Fruit fly (Drosophila melanogaster) whole organism, embryonic: Measurements from ENCODE around the gene ClpX.

Experiments used
- Atf3 ChIP-seq: fragments of 200-800 bp; sonication (Bioruptor generic); optimal IDR thresholded peaks from 3 replicates; lab custom pipeline; 2016; ENCODE audit warnings: missing biosample characterization, missing genetic modification characterization
- B-H1 ChIP-seq: fragments of 200-800 bp; sonication (Bioruptor generic); IDR thresholded peaks from 3 replicates; pipeline ENCODE4 v1.3.6; 2022; ENCODE audit warnings: missing biosample characterization, missing genetic modification characterization
- CG10147 ChIP-seq: fragments of 200-800 bp; sonication (Bioruptor generic); optimal IDR thresholded peaks from 2 replicates; lab custom pipeline; 2019; ENCODE audit warnings: missing biosample characterization, mild to moderate bottlenecking, missing genetic modification characterization, moderate library complexity
- CG10209 ChIP-seq: fragments of 200-800 bp; sonication (Bioruptor generic); optimal IDR thresholded peaks from 3 replicates; lab custom pipeline; 2017; ENCODE audit warnings: missing biosample characterization, mild to moderate bottlenecking, missing genetic modification characterization, missing genetic modification reagents
- CG10979 ChIP-seq: fragments of 200-800 bp; sonication (Bioruptor generic); optimal IDR thresholded peaks from 2 replicates; lab custom pipeline; 2018; ENCODE audit warnings: missing biosample characterization, mild to moderate bottlenecking, missing genetic modification characterization, moderate library complexity
- CG11085 ChIP-seq: fragments of 200-800 bp; sonication (Bioruptor generic); IDR thresholded peaks from 2 replicates; pipeline ENCODE4 v1.3.6; 2022; ENCODE audit warnings: missing biosample characterization, missing genetic modification characterization
- CG12219 ChIP-seq: fragments of 200-800 bp; sonication (Bioruptor generic); optimal IDR thresholded peaks from 3 replicates; lab custom pipeline; 2018; ENCODE audit warnings: missing biosample characterization, mild to moderate bottlenecking, missing genetic modification characterization
- CG15269 ChIP-seq: fragments of 200-800 bp; sonication (Bioruptor generic); optimal IDR thresholded peaks from 2 replicates; lab custom pipeline; 2018; ENCODE audit warnings: missing biosample characterization, mild to moderate bottlenecking, missing genetic modification characterization, moderate library complexity
- CG17186 ChIP-seq: fragments of 200-800 bp; sonication (Bioruptor generic); optimal IDR thresholded peaks from 3 replicates; lab custom pipeline; 2017; ENCODE audit warnings: missing biosample characterization, missing genetic modification reagents, missing genetic modification characterization
- CG17385 ChIP-seq: fragments of 200-800 bp; sonication (Bioruptor generic); optimal IDR thresholded peaks from 3 replicates; lab custom pipeline; 2018; ENCODE audit warnings: missing biosample characterization, mild to moderate bottlenecking, missing genetic modification characterization
- CG18764 ChIP-seq: fragments of 200-800 bp; sonication (Bioruptor generic); optimal IDR thresholded peaks from 3 replicates; lab custom pipeline; 2016; ENCODE audit warnings: missing biosample characterization, missing genetic modification characterization
- CG32532 ChIP-seq: fragments of 200-800 bp; sonication (Bioruptor generic); IDR thresholded peaks from 2 replicates; pipeline ENCODE4 v1.3.6; 2022; ENCODE audit warnings: missing biosample characterization, missing genetic modification characterization
- CG3281 ChIP-seq: fragments of 200-800 bp; sonication (Bioruptor generic); optimal IDR thresholded peaks from 3 replicates; lab custom pipeline; 2017; ENCODE audit warnings: missing biosample characterization, mild to moderate bottlenecking, missing genetic modification characterization
- CG6254 ChIP-seq: fragments of 200-800 bp; sonication (Bioruptor generic); optimal IDR thresholded peaks from 3 replicates; lab custom pipeline; 2017; ENCODE audit warnings: mild to moderate bottlenecking, missing biosample characterization, missing genetic modification reagents, missing genetic modification characterization
- CG6683 ChIP-seq: fragments of 200-800 bp; sonication (Bioruptor generic); optimal IDR thresholded peaks from 2 replicates; lab custom pipeline; 2017; ENCODE audit warnings: missing biosample characterization, mild to moderate bottlenecking, missing genetic modification characterization, missing genetic modification reagents
- CG6791 ChIP-seq: fragments of 200-800 bp; sonication (Bioruptor generic); IDR thresholded peaks from 3 replicates; pipeline ENCODE4 v1.3.6; 2022; ENCODE audit warnings: missing biosample characterization, missing genetic modification characterization; ENCODE audit not compliant: partially characterized antibody
- CG7839 ChIP-seq: fragments of 200-800 bp; sonication (Bioruptor generic); optimal IDR thresholded peaks from 3 replicates; lab custom pipeline; 2018; ENCODE audit warnings: missing biosample characterization, mild to moderate bottlenecking, missing genetic modification characterization, moderate library complexity
- Hmr ChIP-seq: fragments of 200-800 bp; sonication (Bioruptor generic); optimal IDR thresholded peaks from 3 replicates; lab custom pipeline; 2017; ENCODE audit warnings: mild to moderate bottlenecking, missing biosample characterization, missing genetic modification reagents, missing genetic modification characterization
- Hsf ChIP-seq: fragments of 200-800 bp; sonication (Bioruptor generic); optimal IDR thresholded peaks from 3 replicates; lab custom pipeline; 2016; ENCODE audit warnings: missing biosample characterization, missing genetic modification characterization
- Lpt ChIP-seq: fragments of >200 bp; optimal IDR thresholded peaks from 2 replicates; lab custom pipeline; 2018; ENCODE audit warnings: missing biosample characterization, missing genetic modification characterization
- Mes4 ChIP-seq: fragments of 200-800 bp; sonication (Bioruptor generic); optimal IDR thresholded peaks from 2 replicates; lab custom pipeline; 2016; ENCODE audit warnings: missing biosample characterization, missing genetic modification characterization
- Mrtf ChIP-seq: fragments of 200-800 bp; sonication (Bioruptor generic); IDR thresholded peaks from 3 replicates; pipeline ENCODE4 v1.3.6; 2022; ENCODE audit warnings: missing biosample characterization, missing genetic modification characterization
- Oli ChIP-seq: fragments of 200-800 bp; sonication (Bioruptor generic); optimal IDR thresholded peaks from 2 replicates; lab custom pipeline; 2018; ENCODE audit warnings: missing biosample characterization, mild to moderate bottlenecking, missing genetic modification characterization, moderate library complexity
- Scr ChIP-seq: fragments of 200-800 bp; sonication (Bioruptor generic); IDR thresholded peaks from 2 replicates; pipeline ENCODE4 v1.3.6; 2022; ENCODE audit warnings: missing biosample characterization, missing genetic modification characterization; ENCODE audit not compliant: partially characterized antibody
- Trl ChIP-seq, 3 experiments: fragments of >200 bp in 2 of 3; fragments of 200-800 bp in 1 of 3; sonication (Bioruptor generic) in 1 of 3; optimal IDR thresholded peaks; 2 replicates in 1 of 3; 3 replicates in 2 of 3; lab custom pipeline; 2016 to 2017; ENCODE audit warnings: missing biosample characterization in 1 of 3, missing genetic modification characterization in 1 of 3
- Xrp1 ChIP-seq: fragments of 200-800 bp; sonication (Bioruptor generic); IDR thresholded peaks from 2 replicates; pipeline ENCODE4 v1.3.6; 2022; ENCODE audit warnings: missing biosample characterization, missing genetic modification characterization
- ab ChIP-seq: fragments of 200-800 bp; sonication (Bioruptor generic); optimal IDR thresholded peaks from 2 replicates; lab custom pipeline; 2016; ENCODE audit warnings: missing biosample characterization, missing genetic modification characterization
- abd-A ChIP-seq: fragments of 200-800 bp; sonication (Bioruptor generic); optimal IDR thresholded peaks from 3 replicates; lab custom pipeline; 2019; ENCODE audit warnings: missing biosample characterization, mild to moderate bottlenecking, missing genetic modification characterization, moderate library complexity
- az2 ChIP-seq: fragments of 200-800 bp; sonication (Bioruptor generic); optimal IDR thresholded peaks from 3 replicates; lab custom pipeline; 2016; ENCODE audit warnings: missing biosample characterization, missing genetic modification characterization
- bowl ChIP-seq: fragments of 200-800 bp; sonication (Bioruptor generic); IDR thresholded peaks from 2 replicates; pipeline ENCODE4 v1.3.6; 2022; ENCODE audit warnings: missing biosample characterization, missing genetic modification characterization
- da ChIP-seq: fragments of 200-800 bp; sonication (Bioruptor generic); optimal IDR thresholded peaks from 2 replicates; lab custom pipeline; 2016; ENCODE audit warnings: missing biosample characterization, missing genetic modification characterization
- dm ChIP-seq: fragments of 200-800 bp; sonication (Bioruptor generic); optimal IDR thresholded peaks from 3 replicates; lab custom pipeline; 2016; ENCODE audit warnings: missing biosample characterization, missing genetic modification characterization
- ems ChIP-seq: fragments of 200-800 bp; sonication (Bioruptor generic); optimal IDR thresholded peaks from 3 replicates; lab custom pipeline; 2016; ENCODE audit warnings: missing biosample characterization, missing genetic modification characterization
- eve ChIP-seq, 2 experiments: fragments of >200 bp; optimal IDR thresholded peaks; 2 replicates each; lab custom pipeline; 2017; ENCODE audit warnings: missing biosample characterization in 2 of 2, missing genetic modification characterization in 2 of 2
- fd3F ChIP-seq: fragments of 200-800 bp; sonication (Bioruptor generic); optimal IDR thresholded peaks from 2 replicates; lab custom pipeline; 2018; ENCODE audit warnings: missing biosample characterization, mild to moderate bottlenecking, missing genetic modification characterization, moderate library complexity
- fu2 ChIP-seq: fragments of 200-800 bp; sonication (Bioruptor generic); optimal IDR thresholded peaks from 2 replicates; lab custom pipeline; 2016; ENCODE audit warnings: missing biosample characterization, missing genetic modification characterization
- gem ChIP-seq: fragments of 200-800 bp; sonication (Bioruptor generic); optimal IDR thresholded peaks from 2 replicates; lab custom pipeline; 2019; ENCODE audit warnings: missing biosample characterization, mild to moderate bottlenecking, missing genetic modification characterization, moderate library complexity
- ken ChIP-seq: fragments of 200-800 bp; sonication (Bioruptor generic); IDR thresholded peaks from 3 replicates; pipeline ENCODE4 v1.3.6; 2022; ENCODE audit warnings: missing biosample characterization, missing genetic modification characterization
- lov ChIP-seq, 2 experiments: fragments of 200-800 bp in 1 of 2; fragments of >200 bp in 1 of 2; sonication (Bioruptor generic) in 1 of 2; IDR thresholded peaks in 1 of 2; optimal IDR thresholded peaks in 1 of 2; 2 replicates in 1 of 2; 3 replicates in 1 of 2; pipeline versions ENCODE4 v1.3.6 to Lab custom; 2017 to 2022; ENCODE audit warnings: missing biosample characterization in 1 of 2, missing genetic modification characterization in 1 of 2
- org-1 ChIP-seq: fragments of 200-800 bp; sonication (Bioruptor generic); optimal IDR thresholded peaks from 2 replicates; lab custom pipeline; 2017; ENCODE audit warnings: missing biosample characterization, missing genetic modification characterization
- repo ChIP-seq: fragments of 200-800 bp; sonication (Bioruptor generic); optimal IDR thresholded peaks from 2 replicates; lab custom pipeline; 2016; ENCODE audit warnings: missing biosample characterization, missing genetic modification characterization
- ro ChIP-seq: fragments of 200-800 bp; sonication (Bioruptor generic); IDR thresholded peaks from 2 replicates; pipeline ENCODE4 v1.3.6; 2022; ENCODE audit warnings: missing biosample characterization, missing genetic modification characterization
- scrt ChIP-seq: fragments of 200-800 bp; sonication (Bioruptor generic); optimal IDR thresholded peaks from 2 replicates; lab custom pipeline; 2018; ENCODE audit warnings: missing biosample characterization, mild to moderate bottlenecking, missing genetic modification characterization, moderate library complexity
- sima ChIP-seq: fragments of 200-800 bp; sonication (Bioruptor generic); optimal IDR thresholded peaks from 2 replicates; lab custom pipeline; 2016; ENCODE audit warnings: missing biosample characterization, missing genetic modification characterization
- sisA ChIP-seq: fragments of 200-800 bp; sonication (Bioruptor generic); IDR thresholded peaks from 2 replicates; pipeline ENCODE4 v1.3.6; 2022; ENCODE audit warnings: missing biosample characterization, missing genetic modification characterization
- so ChIP-seq: fragments of 200-800 bp; sonication (Bioruptor generic); IDR thresholded peaks from 3 replicates; pipeline ENCODE4 v1.3.6; 2022; ENCODE audit warnings: missing biosample characterization, missing genetic modification characterization
- tap ChIP-seq: fragments of 200-800 bp; optimal IDR thresholded peaks from 3 replicates; lab custom pipeline; 2019; ENCODE audit warnings: missing biosample characterization, mild to moderate bottlenecking, missing genetic modification characterization, moderate library complexity
- toy ChIP-seq: fragments of 200-800 bp; sonication (Bioruptor generic); IDR thresholded peaks from 2 replicates; pipeline ENCODE4 v1.3.6; 2022; ENCODE audit warnings: missing biosample characterization, missing genetic modification characterization
- wor ChIP-seq: fragments of 200-800 bp; sonication (Bioruptor generic); IDR thresholded peaks from 2 replicates; pipeline ENCODE4 v1.3.6; 2022; ENCODE audit warnings: missing biosample characterization, missing genetic modification characterization

ClpX gene

DNA sequence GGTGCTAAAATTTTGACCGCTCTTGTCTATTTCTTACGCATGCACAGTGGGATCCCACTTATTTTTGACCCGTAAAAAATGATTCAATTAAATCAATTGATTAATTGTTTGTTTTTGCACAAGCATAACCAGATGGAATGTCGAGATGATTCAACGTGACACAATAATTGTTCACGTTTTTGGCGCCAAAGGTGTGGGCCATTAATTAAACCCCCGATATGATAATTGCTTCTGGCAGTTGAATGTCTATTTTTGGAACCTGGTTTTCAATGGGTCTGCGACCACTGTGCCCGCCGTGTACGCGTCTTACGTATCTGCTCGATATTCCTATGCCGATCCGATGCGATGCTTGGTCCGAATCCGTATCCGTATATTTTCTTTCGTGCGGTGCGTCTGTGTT is 11.4 kb downstream of the ClpX start (continued):
- peak; percentile 11 for TF ChIP-seq CG6683 (GFP tag; lab: Kevin White, UChicago)
- TF ChIP-seq CG6791 (GFP tag; lab: Robert Waterston, UW), result no peak
- TF ChIP-seq gem, result peak; percentile 77
- peak; percentile 18 for TF ChIP-seq fu2 (GFP tag; lab: Kevin White, UChicago)
- TF ChIP-seq CG7839 (tag; lab: Kevin White, UChicago), result peak; percentile 82
- peak; percentile 77 for TF ChIP-seq Oli (tag; lab: Kevin White, UChicago)
- peak; percentile 61 for TF ChIP-seq Hsf (GFP tag; lab: Kevin White, UChicago)
- no peak for TF ChIP-seq ab (GFP tag; lab: Kevin White, UChicago)
- peak; percentile 71 for TF ChIP-seq sisA
- no peak for TF ChIP-seq CG17186 (GFP tag; lab: Kevin White, UChicago)
- peak; percentile 72 for TF ChIP-seq CG12219 (GFP tag; lab: Kevin White, UChicago)
- peak; percentile 54 for TF ChIP-seq B-H1
- TF ChIP-seq Mes4 (GFP tag; lab: Kevin White, UChicago), result no peak
- TF ChIP-seq org-1, result peak; percentile 69
- peak; percentile 32 for TF ChIP-seq Atf3
- 0 out of 2 replicates have a peak, but pooled peaks have one; percentile 8 for TF ChIP-seq toy (GFP tag; lab: Robert Waterston, UW)
- TF ChIP-seq abd-A (tag; lab: Kevin White, UChicago), result no peak
- TF ChIP-seq Trl (optimal IDR thresholded peaks at IDR 0.05; lab: Kevin White, UChicago), result no peak
- TF ChIP-seq Trl (GFP tag; optimal IDR thresholded peaks at IDR 0.05; lab: Kevin White, UChicago), result peak; percentile 78
- no peak for TF ChIP-seq Hmr (GFP tag; lab: Kevin White, UChicago)
- peak; percentile 45 for TF ChIP-seq repo (GFP tag; lab: Kevin White, UChicago)
- 0 out of 3 replicates have a peak, but pooled peaks have one; percentile 60 for TF ChIP-seq Mrtf
- peak; percentile 63 for TF ChIP-seq CG17385
- TF ChIP-seq CG32532 (GFP tag; lab: Robert Waterston, UW), result peak; percentile 76
- peak; percentile 74 for TF ChIP-seq CG15269
- no peak for TF ChIP-seq bowl (GFP tag; lab: Robert Waterston, UW)
- TF ChIP-seq Lpt (GFP tag; lab: Kevin White, UChicago), result no peak
- peak; percentile 80 for TF ChIP-seq ems (GFP tag; lab: Kevin White, UChicago)
- peak; percentile 72 for TF ChIP-seq CG3281 (GFP tag; lab: Kevin White, UChicago)
- TF ChIP-seq scrt (GFP tag; lab: Kevin White, UChicago), result peak; percentile 26
- TF ChIP-seq tap (tag; lab: Kevin White, UChicago), result peak; percentile 71
- TF ChIP-seq wor (GFP tag; lab: Robert Waterston, UW), result 0 out of 2 replicates have a peak, but pooled peaks have one; percentile 20
- peak; percentile 56 for TF ChIP-seq fd3F (GFP tag; lab: Kevin White, UChicago)
- TF ChIP-seq CG18764 (GFP tag; lab: Kevin White, UChicago), result peak; percentile 49
- peak; percentile 63 for TF ChIP-seq CG10147 (GFP tag; lab: Kevin White, UChicago)
- TF ChIP-seq sima (GFP tag; lab: Kevin White, UChicago), result no peak
- TF ChIP-seq CG11085 (GFP tag; lab: Robert Waterston, UW), result peak; percentile 45; the same call in 1 of the 2 replicates
- TF ChIP-seq dm (GFP tag; lab: Kevin White, UChicago), result peak; percentile 33
- peak; percentile 80; the same call in 1 of the 2 replicates for TF ChIP-seq Xrp1
- 0 out of 2 replicates have a peak, but pooled peaks have one; percentile 25 for TF ChIP-seq Scr (GFP tag; lab: Robert Waterston, UW)
- peak; percentile 71; the same call in 2 of the 3 replicates for TF ChIP-seq so (GFP tag; lab: Robert Waterston, UW)
- peak; percentile 59 for TF ChIP-seq CG10209 (GFP tag; lab: Kevin White, UChicago)
- no peak for TF ChIP-seq eve (GFP tag; optimal IDR thresholded peaks at IDR 0.05; lab: Kevin White, UChicago)
- peak; percentile 71; the same call in 1 of the 3 replicates for TF ChIP-seq ken (GFP tag; lab: Robert Waterston, UW)
- TF ChIP-seq ro, result peak; percentile 32; the same call in 1 of the 2 replicates
- peak; percentile 53 for TF ChIP-seq CG6254 (GFP tag; lab: Kevin White, UChicago)
- TF ChIP-seq lov (optimal IDR thresholded peaks at IDR 0.05; lab: Kevin White, UChicago), result no peak
- 0 out of 3 replicates have a peak, but pooled peaks have one; percentile 47 for TF ChIP-seq lov (GFP tag; IDR thresholded peaks at IDR 0.05; lab: Robert Waterston, UW)
- TF ChIP-seq CG10979 (tag; lab: Kevin White, UChicago), result peak; percentile 67
- TF ChIP-seq da (GFP tag; lab: Kevin White, UChicago), result no peak
- TF ChIP-seq az2 (GFP tag; lab: Kevin White, UChicago), result peak; percentile 53
